Worm (Caenorhabditis elegans): ENCODE measurements around the gene oat-1.

- no peak for TF ChIP-seq ztf-25 (GFP tag; IDR thresholded peaks at IDR 0.05)
- TF ChIP-seq B0336.3 (GFP tag; IDR thresholded peaks at IDR 0.05) = no peak
- no peak for TF ChIP-seq ztf-28 (GFP tag; IDR thresholded peaks at IDR 0.05)
- no peak for TF ChIP-seq C17E4.6 (GFP tag; IDR thresholded peaks at IDR 0.05)
- no peak for TF ChIP-seq hlh-26 (GFP tag; conservative IDR thresholded peaks at IDR 0.05)
- TF ChIP-seq snpc-4 (GFP tag; optimal IDR thresholded peaks at IDR 0.05) = no peak
- no peak for TF ChIP-seq snpc-4 (tag; optimal IDR thresholded peaks at IDR 0.05)
- TF ChIP-seq dpl-1 (GFP tag; optimal IDR thresholded peaks at IDR 0.05) = no peak
- TF ChIP-seq attf-5 (GFP tag; optimal IDR thresholded peaks at IDR 0.05) = no peak
- no peak for TF ChIP-seq snpc-1.3 (tag; optimal IDR thresholded peaks at IDR 0.05; ENCODE audit: insufficient read depth)
- TF ChIP-seq rec-8 (tag; optimal IDR thresholded peaks at IDR 0.05) = no peak
- TF ChIP-seq unc-130 (GFP tag; optimal IDR thresholded peaks at IDR 0.05) = no peak
- TF ChIP-seq unc-62 (GFP tag; optimal IDR thresholded peaks at IDR 0.05) = no peak
- no peak for TF ChIP-seq nfya-1 (tag; optimal IDR thresholded peaks at IDR 0.05; ENCODE audit: borderline replicate concordance, insufficient read depth)
Observed at ce11 chrIV:8476880-8477279, 4.5 kb upstream of the oat-1 start, which contains the start of gene spp-10.

Measured in whole organism, young adult.